Fruit fly (Drosophila melanogaster) whole organism, wandering third instar larva: ENCODE results near the gene sphe.
A peak's percentile ranks its signal among the peaks of the same experiment; 100 is the strongest.

Experiments
- CG32264 ChIP-seq: fragments of 200-800 bp; sonication (Bioruptor generic); optimal IDR thresholded peaks from 2 replicates; lab custom pipeline; 2016; ENCODE audit warnings: missing biosample characterization, missing genetic modification characterization
- CrebA ChIP-seq: fragments of 200-800 bp; sonication (Bioruptor generic); optimal IDR thresholded peaks from 2 replicates; lab custom pipeline; 2016; ENCODE audit warnings: missing biosample characterization, mild to moderate bottlenecking, missing genetic modification characterization, borderline replicate concordance
- Dfd ChIP-seq: fragments of >200 bp; optimal IDR thresholded peaks from 2 replicates; lab custom pipeline; 2017; ENCODE audit warnings: missing biosample characterization, missing genetic modification characterization
- Dif ChIP-seq: fragments of 200-275, 200-300 bp; sonication (Bioruptor generic); optimal IDR thresholded peaks from 2 replicates; lab custom pipeline; 2018; ENCODE audit warnings: missing biosample characterization, missing genetic modification characterization; ENCODE audit not compliant: partially characterized antibody
- GATAd ChIP-seq: sonication (Bioruptor generic); optimal IDR thresholded peaks from 2 replicates; lab custom pipeline; 2016; ENCODE audit warnings: missing biosample characterization, missing genetic modification characterization
- HLH106 ChIP-seq: fragments of 200-800 bp; optimal IDR thresholded peaks from 3 replicates; lab custom pipeline; 2019; ENCODE audit warnings: missing biosample characterization, mild to moderate bottlenecking, missing genetic modification characterization, moderate library complexity
- Hr78 ChIP-seq: fragments of >200 bp; optimal IDR thresholded peaks from 2 replicates; lab custom pipeline; 2017; ENCODE audit warnings: missing biosample characterization, missing genetic modification characterization
- Hr83 ChIP-seq: fragments of 200-300 bp; sonication (Bioruptor generic); optimal IDR thresholded peaks from 2 replicates; lab custom pipeline; 2016; ENCODE audit warnings: missing biosample characterization, mild to moderate bottlenecking, missing genetic modification characterization, moderate library complexity; ENCODE audit not compliant: poor library complexity, severe bottlenecking
- Jra ChIP-seq: sonication (Bioruptor generic); optimal IDR thresholded peaks from 2 replicates; lab custom pipeline; 2016; ENCODE audit warnings: missing biosample characterization, missing genetic modification characterization
- Mio ChIP-seq: sonication (Bioruptor generic); optimal IDR thresholded peaks from 2 replicates; lab custom pipeline; 2016; ENCODE audit warnings: missing biosample characterization, missing genetic modification characterization
- Myc ChIP-seq: fragments of >200 bp; optimal IDR thresholded peaks from 2 replicates; lab custom pipeline; 2017
- N ChIP-seq: fragments of >200 bp; optimal IDR thresholded peaks from 2 replicates; lab custom pipeline; 2018; ENCODE audit warnings: missing biosample characterization, missing external identifiers, missing genetic modification characterization
- Rel ChIP-seq, 2 experiments: fragments of 200-800 bp; sonication (Bioruptor generic) in 1 of 2; optimal IDR thresholded peaks; 2 replicates in 1 of 2; 3 replicates in 1 of 2; lab custom pipeline; 2016 to 2019; ENCODE audit warnings: mild to moderate bottlenecking in 2 of 2, missing biosample characterization in 2 of 2, missing genetic modification characterization in 2 of 2, moderate library complexity in 1 of 2
- br ChIP-seq: fragments of 200-800 bp; sonication (Bioruptor generic); optimal IDR thresholded peaks from 2 replicates; lab custom pipeline; 2016; ENCODE audit warnings: missing biosample characterization, missing genetic modification characterization
- dl ChIP-seq, 2 experiments: fragments of 175-275, 200-275 bp in 1 of 2; fragments of 200-275 bp in 1 of 2; sonication (Bioruptor generic); optimal IDR thresholded peaks; lab custom pipeline; 2018; ENCODE audit warnings: mild to moderate bottlenecking in 2 of 2, missing biosample characterization in 2 of 2, missing genetic modification characterization in 2 of 2, moderate library complexity in 2 of 2; ENCODE audit not compliant: partially characterized antibody in 2 of 2, insufficient read depth in 1 of 2
- dmrt93B ChIP-seq: fragments of 200-800 bp; sonication (Bioruptor generic); optimal IDR thresholded peaks from 2 replicates; lab custom pipeline; 2018; ENCODE audit warnings: missing biosample characterization, mild to moderate bottlenecking, missing genetic modification characterization
- ey ChIP-seq: fragments of 200-800 bp; sonication (Bioruptor generic); optimal IDR thresholded peaks from 2 replicates; lab custom pipeline; 2016; ENCODE audit warnings: missing biosample characterization, missing genetic modification characterization
- foxo ChIP-seq, 2 experiments: fragments of 200-800 bp; sonication (Bioruptor generic); optimal IDR thresholded peaks; 2 replicates in 1 of 2; 3 replicates in 1 of 2; lab custom pipeline; 2016 to 2017; ENCODE audit warnings: missing biosample characterization in 2 of 2, missing genetic modification characterization in 2 of 2
- fru ChIP-seq: fragments of 200-800 bp; sonication (Bioruptor generic); optimal IDR thresholded peaks from 3 replicates; lab custom pipeline; 2016; ENCODE audit warnings: missing biosample characterization, mild to moderate bottlenecking, missing genetic modification characterization
- h ChIP-seq: fragments of 200-800 bp; sonication (Bioruptor generic); optimal IDR thresholded peaks from 3 replicates; lab custom pipeline; 2016; ENCODE audit warnings: missing biosample characterization, mild to moderate bottlenecking, missing genetic modification characterization
- jim ChIP-seq: fragments of 175-275, 200-325 bp; sonication (Bioruptor generic); optimal IDR thresholded peaks from 2 replicates; lab custom pipeline; 2016; ENCODE audit warnings: missing biosample characterization, mild to moderate bottlenecking, missing genetic modification characterization
- lola ChIP-seq: fragments of >200 bp; optimal IDR thresholded peaks from 2 replicates; lab custom pipeline; 2017; ENCODE audit warnings: missing biosample characterization, missing genetic modification characterization
- pan ChIP-seq: fragments of >200 bp; optimal IDR thresholded peaks from 2 replicates; lab custom pipeline; 2017
- psq ChIP-seq: fragments of 200-800 bp; sonication (Bioruptor generic); optimal IDR thresholded peaks from 3 replicates; lab custom pipeline; 2017; ENCODE audit warnings: missing biosample characterization, mild to moderate bottlenecking, missing genetic modification characterization, moderate library complexity
- rgr ChIP-seq: fragments of 200-800 bp; sonication (Bioruptor generic); optimal IDR thresholded peaks from 3 replicates; lab custom pipeline; 2016; ENCODE audit warnings: missing biosample characterization, mild to moderate bottlenecking, missing genetic modification characterization
- sage ChIP-seq: fragments of 200-800 bp; sonication (Bioruptor generic); optimal IDR thresholded peaks from 2 replicates; lab custom pipeline; 2016; ENCODE audit warnings: missing biosample characterization, mild to moderate bottlenecking, missing genetic modification characterization
- sv ChIP-seq: fragments of 200-800 bp; sonication (Bioruptor generic); optimal IDR thresholded peaks from 3 replicates; lab custom pipeline; 2016; ENCODE audit warnings: missing biosample characterization, missing genetic modification characterization
- tai ChIP-seq: sonication (Bioruptor generic); optimal IDR thresholded peaks from 2 replicates; lab custom pipeline; 2016; ENCODE audit warnings: missing biosample characterization, missing genetic modification characterization
- usp ChIP-seq: fragments of >200 bp; optimal IDR thresholded peaks from 2 replicates; lab custom pipeline; 2017; ENCODE audit warnings: missing biosample characterization, missing genetic modification characterization
- woc ChIP-seq: sonication (Bioruptor generic); optimal IDR thresholded peaks from 2 replicates; lab custom pipeline; 2016; ENCODE audit warnings: missing biosample characterization, mild to moderate bottlenecking, missing genetic modification characterization

sphe gene

dm6 chrX:16690499-16690898 lies 11.3 kb downstream of the sphe start:
- TF ChIP-seq GATAd (no peak), foxo (GFP tag; optimal IDR thresholded peaks at IDR 0.05; lab: Kevin White, UChicago) (no peak)

DNA sequence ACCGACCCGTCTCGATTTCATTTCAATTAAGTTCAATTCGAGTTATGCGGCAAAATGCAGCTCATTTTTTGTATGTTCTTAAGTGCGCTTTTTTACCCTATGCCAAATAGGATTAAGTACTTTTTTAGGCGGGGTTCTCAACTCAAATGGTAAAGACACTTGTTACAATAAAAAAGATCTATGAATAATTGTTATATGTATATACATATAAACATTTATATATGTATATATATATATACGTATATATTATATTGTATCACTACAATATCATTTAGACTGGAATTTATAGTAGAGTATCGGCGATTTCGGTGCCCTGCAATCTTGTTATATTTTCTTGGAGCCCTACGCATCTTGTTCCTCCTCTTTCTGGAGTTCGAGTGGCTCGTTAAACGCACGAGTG lies 11.8 kb downstream of the sphe start:
- TF ChIP-seq Hr83 (no peak), Dfd (GFP tag; lab: Kevin White, UChicago) (no peak)

dm6 chrX:16689339-16689738 lies 12.4 kb downstream of the sphe start:
- no peak for TF ChIP-seq HLH106
- TF ChIP-seq CG32264 (GFP tag; lab: Kevin White, UChicago), result no peak
- no peak for TF ChIP-seq pan (lab: Kevin White, UChicago)
- TF ChIP-seq lola (GFP tag; lab: Kevin White, UChicago), result no peak
- TF ChIP-seq Dfd (GFP tag; lab: Kevin White, UChicago), result no peak
- TF ChIP-seq dmrt93B, result no peak
- no peak for TF ChIP-seq dl (GFP tag; optimal IDR thresholded peaks at IDR 0.05; lab: Kevin White, UChicago; ENCODE audit: insufficient read depth in 1 of 2, partially characterized antibody in 2 of 2)
- no peak for TF ChIP-seq rgr
- no peak for TF ChIP-seq CrebA (GFP tag; lab: Kevin White, UChicago)
- no peak for TF ChIP-seq GATAd
- no peak for TF ChIP-seq ey (GFP tag; lab: Kevin White, UChicago)
- no peak for TF ChIP-seq h
- no peak for TF ChIP-seq jim (GFP tag; lab: Kevin White, UChicago)
- no peak for TF ChIP-seq sage
- TF ChIP-seq tai, result no peak
- no peak for TF ChIP-seq Jra (GFP tag; lab: Kevin White, UChicago)
- TF ChIP-seq fru (GFP tag; lab: Kevin White, UChicago), result no peak
- TF ChIP-seq, all 38 proteins: peak for 0

DNA sequence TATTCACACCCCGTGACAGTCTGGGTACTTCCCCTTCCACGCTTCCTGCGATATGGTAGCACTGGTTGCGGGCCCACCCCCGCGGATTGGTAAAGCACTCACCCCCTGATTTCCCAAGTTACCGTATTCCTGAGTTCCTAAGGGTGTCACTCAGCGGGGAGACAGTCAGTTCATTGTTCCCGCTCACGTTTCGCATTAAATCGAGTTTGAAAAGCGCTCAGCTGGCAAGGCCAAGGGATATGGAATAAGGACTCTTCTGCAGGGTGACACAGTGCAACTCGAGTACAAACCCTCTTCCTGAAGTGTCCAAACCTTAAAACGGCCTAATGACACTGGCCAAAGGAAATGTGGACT lies 13.7 kb downstream of the sphe start:
- no peak for TF ChIP-seq Rel (GFP tag; optimal IDR thresholded peaks at IDR 0.05; lab: Kevin White, UChicago)
- TF ChIP-seq Rel (tag; optimal IDR thresholded peaks at IDR 0.05; lab: Kevin White, UChicago), result peak; percentile 50
- no peak for TF ChIP-seq rgr

DNA sequence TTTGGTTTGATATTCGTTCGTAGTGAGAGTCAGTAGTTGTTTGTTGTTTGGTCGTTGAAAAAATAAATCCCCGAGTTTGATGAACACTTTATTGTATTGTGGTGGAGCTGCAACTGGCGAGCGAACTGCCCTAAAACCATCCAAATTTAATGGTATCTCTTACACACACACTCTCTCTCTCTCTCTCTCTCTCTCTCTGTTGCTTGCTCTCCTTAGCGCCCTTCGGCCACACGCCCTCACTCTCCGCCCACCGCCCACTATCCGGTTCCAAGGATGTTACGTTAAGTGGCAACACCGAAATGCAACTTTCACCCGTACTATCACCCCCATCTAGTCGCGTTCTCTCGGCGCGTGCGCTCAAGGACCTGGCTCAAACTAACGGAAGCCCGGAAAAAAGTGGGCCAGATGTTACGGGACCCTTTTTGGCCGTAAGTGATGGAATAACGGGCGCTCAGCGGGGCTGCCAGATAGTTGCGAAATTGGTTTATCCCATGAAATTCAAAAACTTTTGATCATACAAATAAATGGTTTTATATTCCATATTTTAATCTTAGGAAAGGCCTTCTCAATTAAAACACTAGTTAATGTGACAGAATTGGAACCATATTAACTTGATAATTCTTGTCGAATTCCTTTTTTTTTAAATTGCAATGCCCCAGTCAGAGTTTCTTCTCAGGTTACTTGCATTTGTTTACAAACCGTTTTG lies 14.2 kb downstream of the sphe start:
- TF ChIP-seq usp (GFP tag; lab: Kevin White, UChicago), result no peak
- TF ChIP-seq, all 38 proteins: peak for 0

DNA sequence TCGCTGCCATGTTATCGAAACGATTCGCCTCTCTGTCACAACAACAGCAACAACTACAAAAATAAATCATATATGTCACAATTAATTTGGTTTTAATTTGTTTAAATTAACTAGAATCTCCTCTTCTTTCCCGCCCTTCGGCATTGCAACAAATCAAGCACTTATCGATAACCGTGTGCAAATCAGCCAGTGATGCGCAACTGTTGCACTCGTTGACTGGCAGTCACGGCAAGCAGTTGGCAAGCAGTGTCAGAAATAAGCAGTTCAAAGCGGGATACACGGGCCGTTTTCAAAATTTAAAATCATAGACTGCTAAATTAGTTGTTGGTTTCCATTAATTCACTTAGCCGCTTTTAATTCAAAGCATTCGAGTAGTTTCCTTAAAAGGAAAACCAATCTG lies 18.0 kb downstream of the sphe start, which contains the start of gene Axs:
Axs (minus strand) TSS at position 131 of the 400 bp plus-strand sequence.
- TF ChIP-seq Myc (lab: Kevin White, UChicago) (peak; percentile 75), psq (GFP tag; lab: Kevin White, UChicago) (no peak), br (GFP tag; lab: Kevin White, UChicago) (no peak), dl (GFP tag; optimal IDR thresholded peaks at IDR 0.05; lab: Kevin White, UChicago; ENCODE audit: insufficient read depth in 1 of 2, partially characterized antibody in 2 of 2) (no peak), Jra (GFP tag; lab: Kevin White, UChicago) (peak; percentile 55), CG32264 (GFP tag; lab: Kevin White, UChicago) (no peak), sv (GFP tag; lab: Kevin White, UChicago) (no peak), sage (no peak), fru (GFP tag; lab: Kevin White, UChicago) (no peak), Hr78 (GFP tag; lab: Kevin White, UChicago) (no peak), Dif (peak; percentile 6), ey (GFP tag; lab: Kevin White, UChicago) (no peak), h (no peak), woc (no peak), rgr (no peak), foxo (GFP tag; optimal IDR thresholded peaks at IDR 0.05; lab: Kevin White, UChicago) (peak in 1 of 2 experiments; percentile 5), Mio (GFP tag; lab: Kevin White, UChicago) (no peak), dmrt93B (no peak), Dfd (GFP tag; lab: Kevin White, UChicago) (no peak), N (peak; percentile 56), tai (no peak)
- TF ChIP-seq, all 38 proteins: peak for 5
